Worm (Caenorhabditis elegans): Measurements from ENCODE around the gene fbxb-21.

DNA sequence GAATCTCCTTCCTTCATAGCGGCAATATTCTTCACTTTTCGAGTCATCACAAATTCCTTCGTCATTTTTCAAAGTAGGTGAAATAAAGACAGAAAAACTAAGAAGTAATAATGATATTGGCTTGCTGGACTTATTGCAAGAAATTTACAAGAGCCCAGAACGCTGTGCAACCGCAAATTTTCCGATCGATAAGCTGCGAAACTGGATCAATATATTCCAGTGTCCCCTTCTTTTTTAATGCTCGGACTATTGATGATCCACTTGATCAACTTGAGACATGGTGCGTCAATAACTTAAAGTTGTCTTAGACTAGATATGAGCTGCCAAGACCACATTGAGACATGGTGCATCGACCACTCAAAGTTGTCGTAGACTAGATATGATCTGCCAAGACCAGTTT is 42.6 kb downstream of the fbxb-21 start, which contains the start of gene bath-33:
- no peak for TF ChIP-seq nhr-28 (tag; optimal IDR thresholded peaks at IDR 0.05)
- no peak for TF ChIP-seq pha-4 (GFP tag; IDR thresholded peaks at IDR 0.05)
- no peak for TF ChIP-seq pha-4 (tag; optimal IDR thresholded peaks at IDR 0.05)
- TF ChIP-seq lin-39 (tag; optimal IDR thresholded peaks at IDR 0.05): no peak
- no peak for TF ChIP-seq R02D3.7 (tag; optimal IDR thresholded peaks at IDR 0.05)
- no peak for TF ChIP-seq lim-7 (GFP tag; IDR thresholded peaks at IDR 0.05)

Measured in whole organism, L4 larva.